Worm (Caenorhabditis elegans): ENCODE results near the gene C27F2.4.

The C27F2.4 gene

DNA sequence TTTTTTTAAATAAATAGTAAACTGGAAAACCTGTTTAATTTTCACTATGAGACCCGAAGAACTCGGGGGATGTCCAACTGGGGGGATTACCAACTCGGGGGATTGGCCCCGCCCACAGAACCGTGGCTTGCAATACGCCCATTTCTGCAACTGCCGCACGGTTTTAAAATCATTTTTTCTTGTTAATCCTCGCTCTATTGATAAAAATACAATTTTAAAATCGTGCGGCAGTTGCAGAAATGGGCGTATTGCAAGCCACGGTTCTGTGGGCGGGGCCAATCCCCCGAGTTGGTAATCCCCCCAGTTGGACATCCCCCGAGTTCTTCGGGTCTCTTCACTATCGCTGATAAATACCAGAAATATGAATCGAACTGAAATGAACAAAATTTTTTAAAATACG, 38.1 kb downstream of the C27F2.4 start, which contains the start of gene mmab-1:
Gene mmab-1 (minus strand): TSS at position 95 of the 400 bp plus-strand sequence.
- TF ChIP-seq pes-1 (GFP tag; IDR thresholded peaks at IDR 0.05): peak; percentile 55; the same call in 1 of the 2 replicates

DNA sequence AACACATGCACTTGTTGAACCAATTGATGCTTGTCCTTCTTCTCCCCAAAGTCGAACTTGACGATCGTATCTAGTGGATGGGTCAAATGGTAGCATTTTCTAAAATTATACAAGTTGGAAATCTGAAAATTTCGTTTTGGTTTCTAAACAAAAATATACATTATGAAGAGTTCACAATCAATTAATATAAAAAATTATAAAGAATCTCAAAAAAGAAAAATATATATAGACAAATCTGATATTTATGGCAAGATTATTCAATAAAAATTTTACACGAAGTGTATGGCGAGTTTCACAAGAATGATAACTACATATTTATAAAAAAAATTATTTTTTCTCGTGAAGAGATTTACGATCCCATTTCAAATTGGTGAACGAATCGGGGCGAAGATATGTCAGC, 39.9 kb downstream of the C27F2.4 start, which contains the start of gene ula-1:
Gene ula-1 (minus strand): TSS at position 101 of the 400 bp plus-strand sequence.
- no peak for TF ChIP-seq hmbx-1 (tag; optimal IDR thresholded peaks at IDR 0.05)
- no peak for TF ChIP-seq tbx-37 (GFP tag; conservative IDR thresholded peaks at IDR 0.05)
- TF ChIP-seq F13C5.2 (tag; optimal IDR thresholded peaks at IDR 0.05): no peak
- no peak for TF ChIP-seq ceh-13 (GFP tag; optimal IDR thresholded peaks at IDR 0.05)
- no peak for TF ChIP-seq ets-7 (tag; optimal IDR thresholded peaks at IDR 0.05)
- TF ChIP-seq hmg-4 (GFP tag; optimal IDR thresholded peaks at IDR 0.05): no peak
- TF ChIP-seq pes-1 (GFP tag; IDR thresholded peaks at IDR 0.05): no peak
- no peak for TF ChIP-seq flt-1 (GFP tag; IDR thresholded peaks at IDR 0.05)
- TF ChIP-seq scrt-1 (GFP tag; IDR thresholded peaks at IDR 0.05): no peak
- no peak for TF ChIP-seq hnd-1 (tag; optimal IDR thresholded peaks at IDR 0.05)
- TF ChIP-seq tra-4 (tag; optimal IDR thresholded peaks at IDR 0.05): no peak
- no peak for TF ChIP-seq B0310.2 (tag; optimal IDR thresholded peaks at IDR 0.05)
- TF ChIP-seq tbx-11 (GFP tag; IDR thresholded peaks at IDR 0.05): no peak

DNA sequence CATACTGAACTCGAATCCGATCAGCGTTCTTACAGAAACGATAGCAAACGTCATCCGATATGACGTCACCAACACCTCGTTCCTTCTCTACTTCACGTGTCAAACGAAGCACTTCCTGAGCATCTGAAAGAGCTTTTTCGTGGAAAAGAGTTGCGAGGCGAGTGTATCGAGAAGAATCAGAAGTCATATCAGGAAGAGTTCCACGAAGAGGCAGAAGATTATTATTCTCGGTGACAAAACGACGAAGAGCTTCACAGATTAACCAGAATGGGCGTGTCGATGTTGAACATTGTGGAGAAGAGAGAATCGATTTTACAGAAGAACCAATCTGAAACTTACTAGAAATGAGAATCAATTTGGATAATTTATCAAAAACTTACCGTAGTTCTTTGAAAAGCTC, 41.2 kb downstream of the C27F2.4 start:
- TF ChIP-seq ceh-36 (tag; optimal IDR thresholded peaks at IDR 0.05) (no peak), hmg-4 (GFP tag; optimal IDR thresholded peaks at IDR 0.05) (no peak), tbx-37 (GFP tag; conservative IDR thresholded peaks at IDR 0.05) (no peak), sea-1 (GFP tag; conservative IDR thresholded peaks at IDR 0.05) (no peak), B0310.2 (tag; optimal IDR thresholded peaks at IDR 0.05) (no peak), ceh-13 (GFP tag; optimal IDR thresholded peaks at IDR 0.05) (no peak), ets-7 (tag; optimal IDR thresholded peaks at IDR 0.05) (no peak), flt-1 (GFP tag; IDR thresholded peaks at IDR 0.05) (no peak), scrt-1 (GFP tag; IDR thresholded peaks at IDR 0.05) (no peak), tra-4 (tag; optimal IDR thresholded peaks at IDR 0.05) (no peak), tbx-11 (GFP tag; IDR thresholded peaks at IDR 0.05) (no peak), hnd-1 (tag; optimal IDR thresholded peaks at IDR 0.05) (no peak), pes-1 (GFP tag; IDR thresholded peaks at IDR 0.05) (no peak), hmbx-1 (tag; optimal IDR thresholded peaks at IDR 0.05) (no peak), F13C5.2 (tag; optimal IDR thresholded peaks at IDR 0.05) (no peak), ama-1 (optimal IDR thresholded peaks at IDR 0.05) (no peak), aly-1 (tag; optimal IDR thresholded peaks at IDR 0.05) (no peak)

DNA sequence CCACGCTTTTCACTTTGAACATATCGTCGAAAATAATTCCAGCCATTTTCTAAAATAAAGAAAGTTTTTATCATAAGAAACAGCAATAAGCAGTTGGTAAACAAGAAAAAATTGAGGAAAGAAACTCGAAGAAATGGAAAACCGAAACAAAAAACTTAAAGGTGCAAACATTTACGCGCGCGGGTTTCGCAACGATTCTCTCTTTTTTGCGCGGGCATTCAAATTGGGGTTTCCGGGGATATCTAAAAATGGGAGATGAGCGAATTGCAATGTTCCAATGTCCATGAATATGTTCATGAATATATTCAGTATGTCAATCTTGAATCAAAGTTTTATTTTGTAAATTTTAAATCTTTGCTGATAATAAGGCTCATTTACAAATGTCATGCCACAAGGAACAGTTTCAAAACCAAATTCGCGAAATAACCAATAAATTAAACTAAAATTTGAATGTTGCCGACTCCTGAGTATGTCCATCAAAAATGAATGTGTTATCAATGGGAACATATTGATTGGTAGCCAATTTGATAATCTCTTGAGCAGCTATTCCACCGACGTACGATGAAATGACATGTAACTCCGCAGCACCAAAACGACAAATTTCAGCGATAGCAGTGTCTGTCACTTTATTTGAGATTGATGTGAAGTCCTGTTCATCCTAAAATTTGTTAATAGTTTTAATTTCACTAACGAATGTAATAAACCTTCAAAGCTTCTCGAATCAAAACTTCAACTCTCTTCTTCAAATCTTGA, 42.0 kb downstream of the C27F2.4 start, which contains the start of gene rpb-8:
Gene rpb-8 (minus strand): TSS at position 49 of the 753 bp plus-strand sequence.
- TF ChIP-seq hmbx-1 (tag; optimal IDR thresholded peaks at IDR 0.05): no peak
- TF ChIP-seq flt-1 (GFP tag; IDR thresholded peaks at IDR 0.05): no peak
- no peak for TF ChIP-seq tbx-37 (GFP tag; conservative IDR thresholded peaks at IDR 0.05)
- no peak for TF ChIP-seq B0310.2 (tag; optimal IDR thresholded peaks at IDR 0.05)

DNA sequence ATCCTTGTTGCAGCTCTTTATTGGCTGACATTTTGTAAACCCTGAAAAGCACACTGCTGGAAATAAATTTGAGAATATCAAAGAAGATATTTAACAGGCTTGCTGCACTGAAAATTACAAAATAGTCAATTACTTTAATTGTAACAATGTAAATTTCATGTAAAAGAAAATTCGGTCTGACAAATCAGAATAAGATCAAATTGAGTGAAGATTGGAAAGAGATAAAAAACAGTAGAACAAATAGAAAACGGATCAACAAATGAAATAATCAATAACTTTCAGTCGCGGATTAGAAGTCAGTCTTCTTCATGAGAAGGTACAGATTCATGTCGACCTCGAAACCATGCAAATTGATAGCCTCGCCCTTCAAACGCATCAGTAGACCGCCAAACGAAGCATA, 43.0 kb downstream of the C27F2.4 start, which contains the start of gene rars-1:
Gene rars-1 (minus strand): TSS at position 101 of the 400 bp plus-strand sequence.
- TF ChIP-seq F13C5.2 (tag; optimal IDR thresholded peaks at IDR 0.05) (no peak), scrt-1 (GFP tag; IDR thresholded peaks at IDR 0.05) (no peak)

DNA sequence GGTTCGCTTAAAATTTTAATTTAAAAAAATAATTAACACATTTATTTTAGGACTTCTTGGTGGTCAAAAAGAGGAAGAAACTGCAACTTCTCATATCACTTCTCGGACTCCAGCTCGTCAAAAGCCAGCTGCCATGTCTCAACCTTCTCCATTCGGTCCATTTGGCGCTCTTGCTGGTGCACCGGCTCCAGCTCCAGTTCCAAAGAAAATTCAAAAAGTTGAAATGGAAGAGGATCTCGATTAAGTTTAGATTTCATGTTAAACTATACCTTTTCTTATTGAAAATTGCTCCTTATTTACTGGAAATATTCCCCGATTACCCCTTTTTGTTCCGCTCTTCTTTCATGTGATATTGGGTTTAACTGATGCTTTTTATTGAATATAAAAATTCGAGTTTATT, 46.4 kb downstream of the C27F2.4 start:
- TF ChIP-seq F13C5.2 (tag; optimal IDR thresholded peaks at IDR 0.05) (no peak), B0310.2 (tag; optimal IDR thresholded peaks at IDR 0.05) (no peak), hmbx-1 (tag; optimal IDR thresholded peaks at IDR 0.05) (no peak), ceh-36 (tag; optimal IDR thresholded peaks at IDR 0.05) (no peak), hmg-4 (GFP tag; optimal IDR thresholded peaks at IDR 0.05) (no peak), tbx-11 (GFP tag; IDR thresholded peaks at IDR 0.05) (no peak), tra-4 (tag; optimal IDR thresholded peaks at IDR 0.05) (no peak), tbx-37 (GFP tag; conservative IDR thresholded peaks at IDR 0.05) (no peak), ets-7 (tag; optimal IDR thresholded peaks at IDR 0.05) (no peak), aly-1 (tag; optimal IDR thresholded peaks at IDR 0.05) (no peak)

DNA sequence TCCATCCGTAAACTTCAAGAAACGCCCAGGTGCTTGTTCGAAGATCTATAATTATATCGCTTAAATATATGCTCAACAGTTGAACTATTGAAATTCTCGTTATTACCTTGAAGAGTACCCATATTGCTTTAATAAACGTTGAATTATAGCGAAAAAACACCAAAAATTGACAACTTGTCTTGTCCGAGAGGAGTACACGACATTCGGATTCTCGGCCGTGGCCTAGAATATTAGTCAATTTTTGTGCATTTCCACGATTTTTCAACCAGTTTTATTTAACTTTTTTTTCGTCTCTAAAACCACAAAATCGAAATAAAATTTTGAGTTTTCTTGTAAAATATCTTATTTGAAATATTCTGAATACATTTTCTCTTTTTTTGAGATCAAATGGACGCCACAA, 47.8 kb downstream of the C27F2.4 start, which contains the start of the genes F26F4.9 and cee-1:
Gene F26F4.9 (minus strand): TSS at position 205 of the 400 bp plus-strand sequence.
Gene cee-1 (plus strand): TSS at position 383 of the 400 bp plus-strand sequence.
- TF ChIP-seq scrt-1 (GFP tag; IDR thresholded peaks at IDR 0.05): no peak
- 0 out of 2 replicates have a peak, but pooled peaks have one; percentile 25 for TF ChIP-seq tbx-37 (GFP tag; conservative IDR thresholded peaks at IDR 0.05)

DNA sequence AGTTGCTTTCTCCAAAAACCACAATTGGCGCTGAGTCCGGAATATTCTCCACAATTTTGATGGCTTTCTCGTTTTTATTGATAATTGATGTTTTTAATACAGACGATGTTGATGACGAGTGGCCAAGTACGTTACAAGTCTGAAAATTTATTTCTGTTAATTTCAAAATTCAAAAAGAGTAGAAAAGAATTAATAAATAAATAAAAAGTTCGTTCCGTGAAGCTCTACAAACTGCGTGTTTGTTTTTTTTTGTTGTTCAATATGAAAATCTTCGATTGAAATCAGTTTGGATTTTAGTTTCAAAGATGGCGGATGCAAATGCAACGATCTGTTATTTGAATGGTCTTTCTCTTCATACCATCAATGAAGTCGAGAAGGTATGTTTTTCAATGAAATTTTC, 49.1 kb downstream of the C27F2.4 start, which contains the start of gene F26F4.2:
Gene F26F4.2 (plus strand): TSS at position 301 of the 400 bp plus-strand sequence.
- no peak for TF ChIP-seq hmg-4 (GFP tag; optimal IDR thresholded peaks at IDR 0.05)
- TF ChIP-seq flt-1 (GFP tag; IDR thresholded peaks at IDR 0.05): no peak
- no peak for TF ChIP-seq ceh-36 (tag; optimal IDR thresholded peaks at IDR 0.05)
- TF ChIP-seq tra-4 (tag; optimal IDR thresholded peaks at IDR 0.05): no peak
- TF ChIP-seq scrt-1 (GFP tag; IDR thresholded peaks at IDR 0.05): no peak
- no peak for TF ChIP-seq pes-1 (GFP tag; IDR thresholded peaks at IDR 0.05)
